Worm (Caenorhabditis elegans) whole organism, late embryonic: ENCODE data around the gene R144.3.

Experiments
- C08G9.2 ChIP-seq: sonication (generic microtip); optimal IDR thresholded peaks from 2 replicates; lab custom pipeline; 2016; ENCODE audit warnings: mild to moderate bottlenecking, missing genetic modification characterization, moderate library complexity, missing compliant biosample characterization
- C38D4.7 ChIP-seq: fragments of 200-800 bp; sonication (Bioruptor generic); optimal IDR thresholded peaks from 2 replicates; lab custom pipeline; 2018; ENCODE audit warnings: mild to moderate bottlenecking, missing genetic modification characterization, moderate library complexity, missing compliant biosample characterization
- K09A11.1 ChIP-seq: sonication (generic microtip); optimal IDR thresholded peaks from 2 replicates; lab custom pipeline; 2017; ENCODE audit warnings: antibody characterized with exemption, mild to moderate bottlenecking, missing genetic modification characterization, missing compliant biosample characterization; ENCODE audit not compliant: insufficient read depth
- Y22D7AL.16 ChIP-seq: sonication (generic microtip); optimal IDR thresholded peaks from 2 replicates; lab custom pipeline; 2016; ENCODE audit warnings: missing genetic modification characterization, missing compliant biosample characterization
- ahr-1 ChIP-seq: sonication (generic microtip); optimal IDR thresholded peaks from 2 replicates; lab custom pipeline; 2016; ENCODE audit warnings: missing genetic modification characterization, missing compliant biosample characterization
- ceh-19 ChIP-seq: fragments of 200-800 bp; sonication (Bioruptor generic); optimal IDR thresholded peaks from 2 replicates; lab custom pipeline; 2018; ENCODE audit warnings: mild to moderate bottlenecking, missing genetic modification characterization, missing compliant biosample characterization
- ceh-2 ChIP-seq: sonication (generic microtip); optimal IDR thresholded peaks from 2 replicates; lab custom pipeline; 2016; ENCODE audit warnings: missing genotype, missing genetic modification characterization, missing compliant biosample characterization
- ceh-24 ChIP-seq: sonication (generic microtip); optimal IDR thresholded peaks from 2 replicates; lab custom pipeline; 2016; ENCODE audit warnings: mild to moderate bottlenecking, missing genetic modification characterization, missing compliant biosample characterization
- ceh-31 ChIP-seq: sonication (generic microtip); optimal IDR thresholded peaks from 2 replicates; lab custom pipeline; 2016; ENCODE audit warnings: missing genetic modification characterization, missing compliant biosample characterization
- ceh-34 ChIP-seq: sonication (generic microtip); optimal IDR thresholded peaks from 2 replicates; lab custom pipeline; 2016; ENCODE audit warnings: mild to moderate bottlenecking, missing genetic modification characterization, missing compliant biosample characterization
- ceh-45 ChIP-seq: fragments of 200-800 bp; sonication (Bioruptor generic); IDR thresholded peaks from 2 replicates; pipeline ENCODE4 v1.3.6; 2022; ENCODE audit warnings: missing genetic modification reagents, missing genetic modification characterization, missing compliant biosample characterization
- ceh-6 ChIP-seq: fragments of 200-800 bp; sonication (Bioruptor generic); optimal IDR thresholded peaks from 2 replicates; lab custom pipeline; 2018; ENCODE audit warnings: mild to moderate bottlenecking, missing genetic modification characterization, missing compliant biosample characterization
- che-1 ChIP-seq: sonication (generic microtip); optimal IDR thresholded peaks from 2 replicates; lab custom pipeline; 2016; ENCODE audit warnings: mild to moderate bottlenecking, missing genetic modification characterization, missing compliant biosample characterization
- dmd-4 ChIP-seq: sonication (generic microtip); optimal IDR thresholded peaks from 2 replicates; lab custom pipeline; 2016; ENCODE audit warnings: borderline replicate concordance, missing genetic modification characterization, missing compliant biosample characterization
- elt-4 ChIP-seq: sonication (generic microtip); optimal IDR thresholded peaks from 2 replicates; lab custom pipeline; 2016; ENCODE audit warnings: missing genetic modification characterization, missing compliant biosample characterization
- ets-4 ChIP-seq: sonication (generic microtip); optimal IDR thresholded peaks from 2 replicates; lab custom pipeline; 2016; ENCODE audit warnings: missing genetic modification characterization, missing compliant biosample characterization
- eyg-1 ChIP-seq: sonication (generic microtip); optimal IDR thresholded peaks from 2 replicates; lab custom pipeline; 2016; ENCODE audit warnings: missing genotype, missing genetic modification characterization, missing compliant biosample characterization
- fkh-10 ChIP-seq: fragments of 150-350 bp; optimal IDR thresholded peaks from 2 replicates; lab custom pipeline; 2014; ENCODE audit warnings: missing biosample characterization, missing genetic modification reagents, missing genetic modification characterization
- gmeb-2 ChIP-seq: sonication (generic microtip); optimal IDR thresholded peaks from 2 replicates; lab custom pipeline; 2016; ENCODE audit warnings: missing genetic modification characterization, inconsistent platforms, missing compliant biosample characterization
- hlh-13 ChIP-seq: fragments of 200-800 bp; sonication (Bioruptor generic); optimal IDR thresholded peaks from 2 replicates; lab custom pipeline; 2018; ENCODE audit warnings: mild to moderate bottlenecking, missing genetic modification characterization, missing compliant biosample characterization
- hlh-6 ChIP-seq: sonication (generic microtip); optimal IDR thresholded peaks from 2 replicates; lab custom pipeline; 2016; ENCODE audit warnings: missing genotype, missing genetic modification characterization, missing compliant biosample characterization
- hlh-8 ChIP-seq: sonication (generic microtip); optimal IDR thresholded peaks from 2 replicates; lab custom pipeline; 2016; ENCODE audit warnings: missing genotype, missing genetic modification characterization, missing compliant biosample characterization
- lim-6 ChIP-seq: sonication (generic microtip); optimal IDR thresholded peaks from 2 replicates; lab custom pipeline; 2016; ENCODE audit warnings: missing genetic modification characterization, missing compliant biosample characterization
- nfya-1 ChIP-seq: sonication (generic microtip); optimal IDR thresholded peaks from 2 replicates; lab custom pipeline; 2017; ENCODE audit warnings: missing genetic modification characterization, mild to moderate bottlenecking, missing compliant biosample characterization, antibody characterized with exemption, moderate library complexity
- npax-4 ChIP-seq: sonication (generic microtip); optimal IDR thresholded peaks from 2 replicates; lab custom pipeline; 2016; ENCODE audit warnings: missing genetic modification characterization, missing compliant biosample characterization
- pat-9 ChIP-seq: fragments of 200-800 bp; sonication (Bioruptor generic); optimal IDR thresholded peaks from 2 replicates; lab custom pipeline; 2018; ENCODE audit warnings: mild to moderate bottlenecking, missing genetic modification characterization, moderate library complexity, missing compliant biosample characterization
- pax-1 ChIP-seq: fragments of 150-350 bp; optimal IDR thresholded peaks from 2 replicates; lab custom pipeline; 2014; ENCODE audit warnings: missing biosample characterization, missing genetic modification characterization
- pha-4 ChIP-seq: fragments of 150-350 bp; optimal IDR thresholded peaks from 2 replicates; lab custom pipeline; 2018; ENCODE audit warnings: missing biosample characterization, missing genetic modification reagents, missing genetic modification characterization
- sdc-2 ChIP-seq: sonication (generic microtip); optimal IDR thresholded peaks from 2 replicates; lab custom pipeline; 2016; ENCODE audit warnings: missing genotype, missing genetic modification characterization, missing compliant biosample characterization
- sox-4 ChIP-seq: sonication (generic microtip); optimal IDR thresholded peaks from 2 replicates; lab custom pipeline; 2017; ENCODE audit warnings: mild to moderate bottlenecking, missing genetic modification characterization, inconsistent platforms, missing compliant biosample characterization
- syd-9 ChIP-seq: sonication (generic microtip); optimal IDR thresholded peaks from 2 replicates; lab custom pipeline; 2016; ENCODE audit warnings: mild to moderate bottlenecking, missing genetic modification characterization, moderate library complexity, missing compliant biosample characterization
- tbx-7 ChIP-seq: sonication (generic microtip); optimal IDR thresholded peaks from 2 replicates; lab custom pipeline; 2016; ENCODE audit warnings: missing genotype, missing genetic modification characterization, missing compliant biosample characterization
- ttx-3 ChIP-seq: sonication (generic microtip); optimal IDR thresholded peaks from 2 replicates; lab custom pipeline; 2016; ENCODE audit warnings: missing genetic modification reagents, missing genetic modification characterization, missing compliant biosample characterization
- unc-3 ChIP-seq, 2 experiments: fragments of 200-800 bp in 1 of 2; sonication (Bioruptor generic) in 1 of 2; sonication (generic microtip) in 1 of 2; conservative IDR thresholded peaks in 1 of 2; optimal IDR thresholded peaks in 1 of 2; 2 replicates each; pipeline versions ENCODE4 v1.3.6 to Lab custom; 2016 to 2022; ENCODE audit warnings: missing compliant biosample characterization in 2 of 2, missing genetic modification characterization in 2 of 2, missing genetic modification reagents in 1 of 2
- ztf-16 ChIP-seq: sonication (generic microtip); optimal IDR thresholded peaks from 2 replicates; lab custom pipeline; 2017; ENCODE audit warnings: missing genetic modification characterization, missing compliant biosample characterization

The R144.3 gene

ce11 chrIII:5018116-5018689 is 3.6 kb upstream of the R144.3 start, which contains the start of gene wip-1 (continued):
- TF ChIP-seq ahr-1 (tag; lab: Kevin White, UChicago): peak; percentile 32
- TF ChIP-seq ceh-2 (tag; lab: Kevin White, UChicago): peak; percentile 69
- peak; percentile 37 for TF ChIP-seq gmeb-2 (tag; lab: Kevin White, UChicago)
- peak; percentile 40 for TF ChIP-seq eyg-1 (tag; lab: Kevin White, UChicago)
- peak; percentile 49 for TF ChIP-seq hlh-8
- TF ChIP-seq lim-6 (tag; lab: Kevin White, UChicago): peak; percentile 5
- peak; percentile 84 for TF ChIP-seq ztf-16 (tag; lab: Kevin White, UChicago)
- 0 out of 2 replicates have a peak, but pooled peaks have one; percentile 51 for TF ChIP-seq unc-3 (GFP tag; conservative IDR thresholded peaks at IDR 0.05; lab: Robert Waterston, UW)
- TF ChIP-seq unc-3 (tag; optimal IDR thresholded peaks at IDR 0.05; lab: Kevin White, UChicago): peak; percentile 71
- TF ChIP-seq elt-4 (tag; lab: Kevin White, UChicago): no peak
- TF ChIP-seq che-1: peak; percentile 56
- TF ChIP-seq ceh-24 (tag; lab: Kevin White, UChicago): no peak
- no peak for TF ChIP-seq pha-4 (tag; lab: Kevin White, UChicago)
- peak; percentile 15 for TF ChIP-seq dmd-4 (tag; lab: Kevin White, UChicago)
- TF ChIP-seq ceh-45: 0 out of 2 replicates have a peak, but pooled peaks have one; percentile 36
- TF ChIP-seq C38D4.7 (GFP tag; lab: Kevin White, UChicago): peak; percentile 30
- TF ChIP-seq K09A11.1 (tag; lab: Kevin White, UChicago): peak; percentile 80
- TF ChIP-seq ceh-34 (tag; lab: Kevin White, UChicago): peak; percentile 94
- TF ChIP-seq ets-4 (tag; lab: Kevin White, UChicago): peak; percentile 98
- TF ChIP-seq hlh-6 (tag; lab: Kevin White, UChicago): peak; percentile 72
- TF ChIP-seq, all 69 proteins: peak for 51

DNA sequence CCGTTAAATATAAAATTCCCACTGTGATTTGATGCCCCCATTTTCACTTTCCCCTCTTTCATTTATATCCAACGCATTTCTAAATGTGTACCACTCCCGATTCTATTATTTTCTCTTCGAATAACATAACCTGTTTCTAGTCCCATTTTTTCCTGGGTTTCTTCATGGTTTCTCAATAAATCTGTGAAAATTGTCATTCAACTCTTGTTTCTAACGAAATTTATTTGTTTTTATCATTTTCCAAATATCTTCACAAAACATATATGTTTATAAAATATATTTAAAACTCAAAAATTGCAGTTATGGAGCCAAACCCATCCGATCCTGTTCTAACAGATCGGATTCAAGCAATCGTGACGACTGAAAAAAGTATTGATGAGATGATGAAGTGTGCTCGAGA is 865 bp upstream of the R144.3 start, which contains the start of gene mdt-11:
Gene mdt-11, plus strand, starts transcription at position 301 of the 400 bp plus-strand sequence.
- TF ChIP-seq sdc-2 (tag; lab: Kevin White, UChicago) (no peak), npax-4 (tag; lab: Kevin White, UChicago) (no peak)
- TF ChIP-seq, all 69 proteins: peak for 0

- TF ChIP-seq ttx-3 (tag; lab: Kevin White, UChicago) (no peak), sox-4 (no peak), pax-1 (tag; lab: Kevin White, UChicago) (no peak), pat-9 (tag; lab: Kevin White, UChicago) (no peak), nfya-1 (tag; lab: Kevin White, UChicago) (no peak), Y22D7AL.16 (tag; lab: Kevin White, UChicago) (no peak), hlh-6 (tag; lab: Kevin White, UChicago) (no peak), ceh-6 (no peak), C08G9.2 (tag; lab: Kevin White, UChicago) (no peak), hlh-13 (no peak), syd-9 (tag; lab: Kevin White, UChicago) (no peak), K09A11.1 (tag; lab: Kevin White, UChicago) (no peak), tbx-7 (tag; lab: Kevin White, UChicago) (no peak), fkh-10 (GFP tag; lab: Kevin White, UChicago) (no peak), unc-3 (GFP tag; conservative IDR thresholded peaks at IDR 0.05; lab: Robert Waterston, UW) (no peak), unc-3 (tag; optimal IDR thresholded peaks at IDR 0.05; lab: Kevin White, UChicago) (no peak), ceh-31 (tag; lab: Kevin White, UChicago) (no peak), ceh-19 (GFP tag; lab: Kevin White, UChicago) (no peak)
- TF ChIP-seq, all 69 proteins: peak for 0
Measured at ce11 chrIII:5022964-5023363, 1.2 kb downstream of the R144.3 start, which contains the start of gene R144.13. TSS of gene R144.13 (plus strand) at chrIII:5023264.
